Worm (Caenorhabditis elegans): ENCODE results near the gene B0554.7.

DNA sequence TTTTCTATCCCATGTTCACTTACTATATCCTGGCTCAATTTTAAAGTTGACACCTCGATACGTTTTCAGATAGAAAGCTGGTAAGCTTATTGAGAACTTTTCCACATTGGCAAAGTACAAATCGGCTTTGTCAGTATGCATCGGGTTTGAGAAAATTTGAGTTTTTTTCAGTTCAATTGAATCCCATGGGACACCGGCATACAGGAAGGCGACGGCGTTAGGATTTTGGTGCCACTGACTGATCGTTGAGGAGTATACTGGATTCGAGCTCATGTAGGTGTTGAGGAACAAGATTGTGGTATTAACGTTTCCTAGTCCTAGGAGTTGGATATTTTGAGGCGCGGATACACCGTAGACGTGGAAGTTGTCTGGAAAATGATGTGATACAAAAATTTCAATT lies 28.0 kb downstream of the B0554.7 start:
- TF ChIP-seq madf-3 (GFP tag; IDR thresholded peaks at IDR 0.05) (no peak), dox-1 (GFP tag; IDR thresholded peaks at IDR 0.05) (no peak), pha-4 (tag; optimal IDR thresholded peaks at IDR 0.05) (no peak), nhr-27 (tag; optimal IDR thresholded peaks at IDR 0.05) (no peak), F49E8.2 (tag; optimal IDR thresholded peaks at IDR 0.05; ENCODE audit: insufficient read depth) (no peak), ceh-91 (GFP tag; IDR thresholded peaks at IDR 0.05) (no peak)

All from whole organism, young adult.